Worm (Caenorhabditis elegans) whole organism, late embryonic: ENCODE measurements around the gene lep-2.

ENCODE experiments used
- C38D4.7 ChIP-seq: fragments of 200-800 bp; sonication (Bioruptor generic); optimal IDR thresholded peaks from 2 replicates; lab custom pipeline; 2018; ENCODE audit warnings: mild to moderate bottlenecking, missing genetic modification characterization, moderate library complexity, missing compliant biosample characterization
- ama-1 ChIP-seq: fragments of 150-350 bp; optimal IDR thresholded peaks from 2 replicates; lab custom pipeline; 2014
- hlh-30 ChIP-seq: sonication (generic microtip); optimal IDR thresholded peaks from 2 replicates; lab custom pipeline; 2017; ENCODE audit warnings: antibody characterized with exemption, missing genetic modification characterization, missing compliant biosample characterization; ENCODE audit not compliant: insufficient read depth
- mec-3 ChIP-seq: sonication (generic microtip); optimal IDR thresholded peaks from 2 replicates; lab custom pipeline; 2016; ENCODE audit warnings: borderline replicate concordance, missing genetic modification characterization, missing compliant biosample characterization

lep-2 gene

DNA sequence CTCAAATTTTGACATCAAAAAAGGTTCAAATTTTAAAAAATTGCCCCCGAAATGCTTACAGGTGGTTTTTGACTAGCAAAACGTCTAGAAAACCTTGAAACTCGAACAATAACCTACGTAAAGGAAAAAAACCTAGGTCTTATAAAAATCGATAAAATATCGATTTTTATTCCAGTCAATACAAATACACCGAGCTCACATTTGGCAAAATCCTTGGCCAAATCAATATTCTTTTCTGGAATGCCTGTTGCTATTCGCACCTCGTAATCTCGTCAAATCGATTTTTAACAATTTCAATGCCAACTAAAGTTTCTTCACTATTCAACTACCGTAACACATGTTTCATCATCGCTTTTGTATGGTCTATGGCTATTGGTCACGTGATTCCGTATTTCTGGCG is 54.9 kb downstream of the lep-2 start:
- TF ChIP-seq C38D4.7 (GFP tag; lab: Kevin White, UChicago) (no peak), mec-3 (tag; lab: Kevin White, UChicago) (no peak), hlh-30 (tag; lab: Kevin White, UChicago) (peak; percentile 66), ama-1 (lab: Kevin White, UChicago) (no peak)
